Worm (Caenorhabditis elegans) whole organism, L1 larva: ENCODE data around the gene C04B4.6.
A peak's percentile ranks its signal among the peaks of the same experiment; 100 is the strongest.

ENCODE experiments used
- C04F5.9 ChIP-seq: sonication (generic microtip); optimal IDR thresholded peaks from 2 replicates; lab custom pipeline; 2016; ENCODE audit warnings: missing genetic modification characterization, missing compliant biosample characterization
- C16A3.4 ChIP-seq: fragments of 150-350 bp; optimal IDR thresholded peaks from 2 replicates; lab custom pipeline; 2014; ENCODE audit warnings: missing biosample characterization, missing genetic modification characterization
- C34B4.2 ChIP-seq: sonication (generic microtip); optimal IDR thresholded peaks from 2 replicates; lab custom pipeline; 2017; ENCODE audit warnings: mild to moderate bottlenecking, missing genetic modification characterization, missing compliant biosample characterization
- F16B12.6 ChIP-seq: fragments of 150-350 bp; optimal IDR thresholded peaks from 2 replicates; lab custom pipeline; 2014; ENCODE audit warnings: missing biosample characterization, missing genetic modification characterization
- aha-1 ChIP-seq: fragments of 150-350 bp; optimal IDR thresholded peaks from 2 replicates; lab custom pipeline; 2014; ENCODE audit warnings: missing biosample characterization, missing genetic modification characterization
- alr-1 ChIP-seq: fragments of 200-800 bp; sonication (Bioruptor generic); optimal IDR thresholded peaks from 2 replicates; lab custom pipeline; 2018; ENCODE audit warnings: borderline replicate concordance, mild to moderate bottlenecking, missing genetic modification characterization, missing compliant biosample characterization
- ceh-63 ChIP-seq: fragments of 200-800 bp; sonication (Bioruptor generic); optimal IDR thresholded peaks from 2 replicates; lab custom pipeline; 2018; ENCODE audit warnings: mild to moderate bottlenecking, missing genetic modification characterization, missing compliant biosample characterization
- ceh-82 ChIP-seq, 3 experiments: fragments of 150-350 bp in 1 of 3; sonication (generic microtip) in 2 of 3; optimal IDR thresholded peaks; 2 replicates each; lab custom pipeline; 2014 to 2017; ENCODE audit warnings: missing biosample characterization in 3 of 3, missing genetic modification characterization in 3 of 3
- ceh-88 ChIP-seq: fragments of 200-800 bp; sonication (Bioruptor generic); IDR thresholded peaks from 2 replicates; pipeline ENCODE4 v1.3.6; 2022; ENCODE audit warnings: missing genetic modification characterization, missing compliant biosample characterization
- dpl-1 ChIP-seq, 3 experiments: fragments of 150-350 bp in 2 of 3; sonication (generic microtip) in 1 of 3; optimal IDR thresholded peaks; 2 replicates each; lab custom pipeline; 2014 to 2017; ENCODE audit warnings: missing biosample characterization in 3 of 3, missing genetic modification characterization in 3 of 3, missing genetic modification reagents in 3 of 3
- elt-3 ChIP-seq, 6 experiments: fragments of 150-350 bp in 1 of 6; sonication (generic microtip); optimal IDR thresholded peaks; 2 replicates each; lab custom pipeline; 2017 to 2018; ENCODE audit warnings: missing biosample characterization in 6 of 6, missing genetic modification characterization in 6 of 6, inconsistent platforms in 1 of 6
- fkh-10 ChIP-seq: sonication (generic microtip); optimal IDR thresholded peaks from 2 replicates; lab custom pipeline; 2017; ENCODE audit warnings: missing biosample characterization, missing genetic modification reagents, missing genetic modification characterization
- hlh-4 ChIP-seq: sonication (generic microtip); optimal IDR thresholded peaks from 2 replicates; lab custom pipeline; 2016; ENCODE audit warnings: mild to moderate bottlenecking, missing genetic modification characterization, missing compliant biosample characterization
- hpl-2 ChIP-seq: fragments of 150-350 bp; optimal IDR thresholded peaks from 2 replicates; lab custom pipeline; 2014; ENCODE audit warnings: missing biosample characterization, missing genetic modification reagents, missing genetic modification characterization
- isw-1 ChIP-seq: fragments of 200-800 bp; sonication (Bioruptor generic); IDR thresholded peaks from 2 replicates; pipeline ENCODE4 v1.3.6; 2022; ENCODE audit warnings: missing genetic modification characterization, missing compliant biosample characterization
- lin-13 ChIP-seq: fragments of 150-350 bp; optimal IDR thresholded peaks from 2 replicates; lab custom pipeline; 2014; ENCODE audit warnings: missing biosample characterization, missing genetic modification reagents, missing genetic modification characterization
- lin-14 ChIP-seq: fragments of 200-800 bp; sonication (Bioruptor generic); optimal IDR thresholded peaks from 2 replicates; lab custom pipeline; 2018; ENCODE audit warnings: mild to moderate bottlenecking, missing genetic modification characterization, moderate library complexity, missing compliant biosample characterization
- lin-15B ChIP-seq: fragments of 150-350 bp; sonication (generic microtip); optimal IDR thresholded peaks from 3 replicates; lab custom pipeline; 2014; ENCODE audit warnings: missing biosample characterization, missing genetic modification characterization
- lin-35 ChIP-seq, 2 experiments: fragments of 150-350 bp; optimal IDR thresholded peaks; 2 replicates each; lab custom pipeline; 2014; ENCODE audit warnings: missing biosample characterization in 2 of 2, missing genetic modification characterization in 2 of 2, missing genetic modification reagents in 2 of 2
- lsy-2 ChIP-seq, 2 experiments: fragments of 150-350 bp; optimal IDR thresholded peaks; 2 replicates each; lab custom pipeline; 2014; ENCODE audit warnings: missing biosample characterization in 2 of 2, missing genetic modification characterization in 2 of 2
- mab-9 ChIP-seq: fragments of 200-800 bp; sonication (Bioruptor generic); IDR thresholded peaks from 2 replicates; pipeline ENCODE4 v1.3.6; 2022; ENCODE audit warnings: missing genetic modification reagents, missing genetic modification characterization, missing compliant biosample characterization
- mdl-1 ChIP-seq, 2 experiments: fragments of 150-350 bp; optimal IDR thresholded peaks; 2 replicates each; lab custom pipeline; 2014 to 2017; ENCODE audit warnings: missing biosample characterization in 2 of 2, missing genetic modification characterization in 2 of 2, inconsistent platforms in 1 of 2
- nhr-11 ChIP-seq: fragments of 150-350 bp; optimal IDR thresholded peaks from 2 replicates; lab custom pipeline; 2014; ENCODE audit warnings: missing biosample characterization, missing genetic modification characterization
- nhr-19 ChIP-seq: fragments of 200-800 bp; sonication (Bioruptor generic); conservative IDR thresholded peaks from 2 replicates; pipeline ENCODE4 v1.3.6; 2022; ENCODE audit warnings: missing genetic modification characterization, missing compliant biosample characterization
- nhr-20 ChIP-seq: sonication (generic microtip); optimal IDR thresholded peaks from 2 replicates; lab custom pipeline; 2016; ENCODE audit warnings: mild to moderate bottlenecking, missing genetic modification characterization, missing compliant biosample characterization
- nhr-71 ChIP-seq: sonication (generic microtip); optimal IDR thresholded peaks from 2 replicates; lab custom pipeline; 2016; ENCODE audit warnings: mild to moderate bottlenecking, missing genetic modification characterization, moderate library complexity, missing compliant biosample characterization
- nhr-76 ChIP-seq: sonication (generic microtip); optimal IDR thresholded peaks from 2 replicates; lab custom pipeline; 2017; ENCODE audit warnings: missing biosample characterization, missing genetic modification characterization
- nhr-77 ChIP-seq: fragments of 150-350 bp; optimal IDR thresholded peaks from 2 replicates; lab custom pipeline; 2014; ENCODE audit warnings: missing biosample characterization, missing genetic modification characterization
- nhr-84 ChIP-seq: sonication (generic microtip); optimal IDR thresholded peaks from 2 replicates; lab custom pipeline; 2017; ENCODE audit warnings: missing biosample characterization, missing genetic modification characterization
- pqm-1 ChIP-seq: sonication (generic microtip); optimal IDR thresholded peaks from 3 replicates; lab custom pipeline; 2017; ENCODE audit warnings: missing biosample characterization, missing genetic modification characterization
- rnt-1 ChIP-seq: sonication (generic microtip); optimal IDR thresholded peaks from 2 replicates; lab custom pipeline; 2016; ENCODE audit warnings: mild to moderate bottlenecking, missing genetic modification characterization, moderate library complexity, missing compliant biosample characterization
- snpc-4 ChIP-seq: fragments of 150-350 bp; optimal IDR thresholded peaks from 2 replicates; lab custom pipeline; 2014; ENCODE audit warnings: missing biosample characterization, missing genetic modification characterization
- sup-37 ChIP-seq: fragments of 200-800 bp; sonication (Bioruptor generic); optimal IDR thresholded peaks from 2 replicates; lab custom pipeline; 2018; ENCODE audit warnings: mild to moderate bottlenecking, missing genetic modification characterization, missing compliant biosample characterization
- swsn-7 ChIP-seq: sonication (generic microtip); optimal IDR thresholded peaks from 2 replicates; lab custom pipeline; 2016; ENCODE audit warnings: missing genetic modification characterization, missing compliant biosample characterization
- unc-130 ChIP-seq: fragments of 150-350 bp; optimal IDR thresholded peaks from 2 replicates; lab custom pipeline; 2017; ENCODE audit warnings: missing biosample characterization, missing genetic modification characterization, inconsistent platforms
- unc-62 ChIP-seq: fragments of 150-350 bp; optimal IDR thresholded peaks from 2 replicates; lab custom pipeline; 2014; ENCODE audit warnings: missing biosample characterization, missing genetic modification reagents, missing genetic modification characterization
- unc-86 ChIP-seq: sonication (generic microtip); optimal IDR thresholded peaks from 2 replicates; lab custom pipeline; 2016; ENCODE audit warnings: missing genetic modification characterization, missing compliant biosample characterization
- vab-15 ChIP-seq: sonication (generic microtip); optimal IDR thresholded peaks from 2 replicates; lab custom pipeline; 2017; ENCODE audit warnings: missing genotype, mild to moderate bottlenecking, missing genetic modification characterization, missing compliant biosample characterization
- zag-1 ChIP-seq: fragments of 150-350 bp; optimal IDR thresholded peaks from 2 replicates; lab custom pipeline; 2014; ENCODE audit warnings: missing biosample characterization, missing genetic modification characterization
- zip-4 ChIP-seq: fragments of 200-800 bp; sonication (Bioruptor generic); optimal IDR thresholded peaks from 2 replicates; lab custom pipeline; 2018; ENCODE audit warnings: mild to moderate bottlenecking, missing genetic modification characterization, moderate library complexity, missing compliant biosample characterization
- ztf-11 ChIP-seq, 2 experiments: sonication (generic microtip); optimal IDR thresholded peaks; 2 replicates each; lab custom pipeline; 2016 to 2017; ENCODE audit warnings: missing genetic modification characterization in 2 of 2, missing biosample characterization in 1 of 2, missing compliant biosample characterization in 1 of 2

C04B4.6 gene

DNA sequence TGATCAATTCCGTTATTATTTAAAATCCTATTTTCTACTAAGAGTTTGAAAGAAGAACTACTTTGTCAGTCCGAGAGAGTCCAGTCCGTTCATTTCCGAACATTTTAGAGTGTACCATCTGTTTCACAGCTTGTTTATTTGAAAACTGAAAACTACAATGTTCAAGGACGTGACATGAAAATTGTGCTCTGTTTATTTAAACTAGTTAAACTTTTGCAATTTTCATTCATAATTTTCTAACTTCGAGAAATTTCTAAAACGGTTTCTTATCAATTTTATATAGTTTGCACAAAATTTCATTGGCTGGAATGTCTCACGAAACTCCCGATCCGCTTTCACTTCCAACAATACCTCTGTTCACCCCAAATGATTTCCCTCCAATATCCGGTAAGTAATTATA lies 5.0 kb upstream of the C04B4.6 start, which contains the start of gene C04B4.1:
C04B4.1 (plus strand) TSS at position 301 of the 400 bp plus-strand sequence.
- TF ChIP-seq aha-1 (no peak), unc-130 (tag; lab: Kevin White, UChicago) (no peak), ceh-63 (GFP tag; lab: Kevin White, UChicago) (no peak), sup-37 (GFP tag; lab: Kevin White, UChicago) (no peak), C16A3.4 (no peak), C04F5.9 (no peak), lsy-2 (tag; optimal IDR thresholded peaks at IDR 0.05; lab: Kevin White, UChicago) (no peak), unc-62 (no peak), unc-86 (no peak), hpl-2 (no peak), zag-1 (tag; lab: Kevin White, UChicago) (no peak), swsn-7 (tag; lab: Kevin White, UChicago) (no peak)

- no peak for TF ChIP-seq nhr-71 (tag; lab: Kevin White, UChicago)
- no peak for TF ChIP-seq nhr-76 (tag; lab: Kevin White, UChicago)
- TF ChIP-seq sup-37 (GFP tag; lab: Kevin White, UChicago): no peak
- TF ChIP-seq rnt-1: no peak
- TF ChIP-seq fkh-10: no peak
- TF ChIP-seq alr-1 (tag; lab: Kevin White, UChicago): no peak
- no peak for TF ChIP-seq hpl-2
- no peak for TF ChIP-seq nhr-11 (tag; lab: Kevin White, UChicago)
- TF ChIP-seq ztf-11 (tag; optimal IDR thresholded peaks at IDR 0.05; lab: Kevin White, UChicago): no peak
- no peak for TF ChIP-seq dpl-1 (GFP tag; optimal IDR thresholded peaks at IDR 0.05; lab: Kevin White, UChicago)
- no peak for TF ChIP-seq nhr-84 (tag; lab: Kevin White, UChicago)
- no peak for TF ChIP-seq zip-4 (GFP tag; lab: Kevin White, UChicago)
- no peak for TF ChIP-seq ceh-82 (tag; optimal IDR thresholded peaks at IDR 0.05; lab: Kevin White, UChicago)
- TF ChIP-seq lin-15B: no peak
- no peak for TF ChIP-seq isw-1 (GFP tag; lab: Robert Waterston, UW)
- TF ChIP-seq unc-130 (tag; lab: Kevin White, UChicago): no peak
- TF ChIP-seq vab-15: no peak
- no peak for TF ChIP-seq snpc-4 (tag; lab: Kevin White, UChicago)
Observed at ce11 chrX:12273870-12274269, 1.6 kb downstream of the C04B4.6 start, which contains the start of gene H19J13.2. Gene H19J13.2 (minus strand): TSS chrX:12273970.

DNA sequence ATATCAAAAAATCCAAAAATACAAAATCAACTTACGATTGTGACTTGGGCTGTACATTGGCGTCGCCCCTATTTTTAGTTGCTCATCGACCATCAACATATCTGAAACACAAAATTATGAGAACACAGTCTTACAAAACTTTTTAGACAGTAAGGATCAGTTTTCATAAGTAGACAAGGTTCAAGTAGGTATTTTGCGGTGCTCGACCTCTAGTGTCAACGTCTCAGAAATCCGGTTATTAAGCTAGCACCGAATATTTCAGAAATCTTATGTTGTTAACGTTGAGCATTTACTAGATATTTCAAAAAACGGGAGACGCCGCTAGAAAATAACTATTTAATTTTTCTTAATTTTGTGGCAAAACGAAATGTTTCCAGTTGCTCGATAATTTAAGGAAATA lies 4.6 kb downstream of the C04B4.6 start, which contains the start of gene otpl-8:
otpl-8 (minus strand) TSS at position 101 of the 400 bp plus-strand sequence.
- TF ChIP-seq C34B4.2 (tag; lab: Kevin White, UChicago) (no peak), rnt-1 (no peak), ceh-63 (GFP tag; lab: Kevin White, UChicago) (no peak), pqm-1 (tag; lab: Kevin White, UChicago) (no peak), hlh-4 (tag; lab: Kevin White, UChicago) (no peak), lin-15B (no peak), lin-13 (GFP tag; lab: Kevin White, UChicago) (no peak), swsn-7 (tag; lab: Kevin White, UChicago) (no peak)

DNA sequence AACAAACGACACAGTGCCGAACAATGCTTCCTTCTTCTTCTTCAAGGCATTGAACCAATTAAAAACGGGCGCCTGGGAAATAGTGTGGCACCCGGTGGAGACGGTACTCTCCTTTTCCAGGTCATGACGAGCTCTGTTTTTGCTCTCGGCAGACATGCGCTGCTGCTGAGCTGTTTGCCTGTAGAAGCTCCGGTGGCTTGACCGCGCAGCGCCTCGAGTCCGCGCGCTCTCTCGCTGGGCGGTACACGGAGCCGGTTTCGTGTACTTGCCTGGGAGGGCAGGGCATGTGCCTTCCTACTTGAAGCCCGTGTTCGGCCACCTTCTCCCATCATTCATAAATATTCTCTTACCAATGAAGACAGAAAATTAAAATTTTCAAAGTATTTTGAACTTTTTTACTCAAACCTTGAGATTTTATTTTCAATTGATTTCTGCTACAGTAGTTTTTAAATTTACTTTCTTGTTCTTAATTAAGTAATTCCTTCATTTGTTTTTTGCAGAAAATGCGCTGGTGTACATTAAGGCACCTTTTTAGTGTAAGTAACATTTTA lies 15.0 kb downstream of the C04B4.6 start, which contains the start of gene E01G6.1:
E01G6.1 (plus strand) TSS at position 501 of the 551 bp plus-strand sequence.
- no peak for TF ChIP-seq mdl-1 (tag; optimal IDR thresholded peaks at IDR 0.05; lab: Kevin White, UChicago)
- TF ChIP-seq nhr-20 (tag; lab: Kevin White, UChicago): no peak
- TF ChIP-seq lin-35 (GFP tag; optimal IDR thresholded peaks at IDR 0.05; lab: Kevin White, UChicago): no peak

DNA sequence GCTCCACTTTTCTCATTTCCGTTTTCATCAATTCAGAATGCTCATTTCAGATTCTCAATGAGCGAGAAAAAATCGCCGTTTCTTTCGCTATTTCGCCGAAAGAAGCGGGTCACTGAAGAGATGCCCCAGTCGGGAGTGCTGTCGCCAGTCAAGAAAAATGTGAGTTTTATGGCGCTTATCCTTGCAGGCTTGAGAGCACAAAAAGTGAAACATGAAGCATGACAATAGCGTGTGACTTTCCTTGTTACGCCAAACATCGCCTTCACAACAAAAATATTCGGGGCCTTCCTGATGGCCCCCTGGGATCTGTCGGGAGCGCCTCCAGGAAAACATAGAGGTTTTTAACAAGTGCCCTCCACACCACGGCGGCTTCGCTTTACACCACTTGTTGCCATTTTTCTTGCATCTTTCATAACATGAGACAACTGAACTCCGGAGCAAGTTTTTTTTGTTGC lies 18.9 kb downstream of the C04B4.6 start, which contains the start of gene E01G6.2:
E01G6.2 (plus strand) TSS at position 51 of the 455 bp plus-strand sequence.
- no peak for TF ChIP-seq nhr-20 (tag; lab: Kevin White, UChicago)
- no peak for TF ChIP-seq F16B12.6 (tag; lab: Kevin White, UChicago)
- no peak for TF ChIP-seq unc-62
- no peak for TF ChIP-seq pqm-1 (tag; lab: Kevin White, UChicago)
- no peak for TF ChIP-seq elt-3 (tag; optimal IDR thresholded peaks at IDR 0.05; lab: Kevin White, UChicago)
- 0 out of 2 replicates have a peak, but pooled peaks have one; percentile 43 for TF ChIP-seq mab-9 (GFP tag; lab: Robert Waterston, UW)
- TF ChIP-seq nhr-77: no peak
- no peak for TF ChIP-seq nhr-19 (GFP tag; lab: Robert Waterston, UW)
- TF ChIP-seq lin-14 (GFP tag; lab: Kevin White, UChicago): peak; percentile 65
- TF ChIP-seq hpl-2: no peak
- TF ChIP-seq ceh-88: no peak
